Worm (Caenorhabditis elegans): ENCODE results near the gene F23A7.1.

F23A7.1 gene

ce11 chrX:16209122-16209521 lies 8.1 kb upstream of the F23A7.1 start (continued):
- TF ChIP-seq mxl-1 (tag; optimal IDR thresholded peaks at IDR 0.05) = no peak

ce11 chrX:16209660-16210059 lies 7.5 kb upstream of the F23A7.1 start:
- peak; percentile 84 for TF ChIP-seq madf-3 (GFP tag; IDR thresholded peaks at IDR 0.05)
- peak; percentile 77 for TF ChIP-seq C06A6.2 (GFP tag; conservative IDR thresholded peaks at IDR 0.05)
- no peak for TF ChIP-seq xnd-1 (tag; optimal IDR thresholded peaks at IDR 0.05)
- peak; percentile 94 for TF ChIP-seq dox-1 (GFP tag; IDR thresholded peaks at IDR 0.05)
- peak; percentile 52 for TF ChIP-seq lir-1 (GFP tag; conservative IDR thresholded peaks at IDR 0.05)
- peak; percentile 87; the same call in 1 of the 2 replicates for TF ChIP-seq ztf-6 (GFP tag; IDR thresholded peaks at IDR 0.05)
- TF ChIP-seq tbp1 (GFP tag; optimal IDR thresholded peaks at IDR 0.05) = peak; percentile 97
- peak; percentile 96 for TF ChIP-seq Y56A3A.18 (GFP tag; IDR thresholded peaks at IDR 0.05)
- peak; percentile 91 for TF ChIP-seq rcor-1 (GFP tag; IDR thresholded peaks at IDR 0.05)
- TF ChIP-seq F57A8.1 (GFP tag; optimal IDR thresholded peaks at IDR 0.05) = peak; percentile 87
- TF ChIP-seq ztf-22 (GFP tag; optimal IDR thresholded peaks at IDR 0.05) = peak; percentile 53
- TF ChIP-seq nfya-1 (tag; optimal IDR thresholded peaks at IDR 0.05; ENCODE audit: borderline replicate concordance, insufficient read depth) = no peak
- TF ChIP-seq nhr-179 (tag; optimal IDR thresholded peaks at IDR 0.05) = peak; percentile 69
- no peak for TF ChIP-seq dpff-1 (tag; optimal IDR thresholded peaks at IDR 0.05)
- TF ChIP-seq B0261.1 (tag; optimal IDR thresholded peaks at IDR 0.05) = peak; percentile 99
- peak; percentile 92 for TF ChIP-seq hmg-1.2 (GFP tag; IDR thresholded peaks at IDR 0.05)
- TF ChIP-seq F23B12.7 (tag; optimal IDR thresholded peaks at IDR 0.05; ENCODE audit: insufficient read depth) = peak; percentile 88
- peak; percentile 76 for TF ChIP-seq akir-1 (GFP tag; optimal IDR thresholded peaks at IDR 0.05)
- TF ChIP-seq Y53G8AR.9 (GFP tag; conservative IDR thresholded peaks at IDR 0.05) = peak; percentile 89
- TF ChIP-seq mel-28 (tag; optimal IDR thresholded peaks at IDR 0.05; ENCODE audit: borderline replicate concordance) = peak; percentile 46
- peak; percentile 57 to 71 for TF ChIP-seq let-607 (tag; optimal IDR thresholded peaks at IDR 0.05)
- 0 out of 2 replicates have a peak, but pooled peaks have one; percentile 49 for TF ChIP-seq F37B4.10 (GFP tag; IDR thresholded peaks at IDR 0.05)
- peak; percentile 91 for TF ChIP-seq hmg-20 (GFP tag; IDR thresholded peaks at IDR 0.05)
- peak; percentile 96 for TF ChIP-seq rpc-1 (optimal IDR thresholded peaks at IDR 0.05)
- peak; percentile 92 for TF ChIP-seq rpc-1 (tag; optimal IDR thresholded peaks at IDR 0.05)
- TF ChIP-seq atf-7 (tag; optimal IDR thresholded peaks at IDR 0.05) = peak; percentile 80
- TF ChIP-seq F52B5.7 (tag; optimal IDR thresholded peaks at IDR 0.05) = peak; percentile 89
- TF ChIP-seq let-526 (GFP tag; IDR thresholded peaks at IDR 0.05) = peak; percentile 67; the same call in 1 of the 2 replicates
- peak; percentile 70 for TF ChIP-seq snpc-1.1 (tag; optimal IDR thresholded peaks at IDR 0.05; ENCODE audit: insufficient read depth)
- peak; percentile 92 for TF ChIP-seq repo-1 (tag; optimal IDR thresholded peaks at IDR 0.05)
- peak; percentile 66 for TF ChIP-seq mxl-1 (tag; optimal IDR thresholded peaks at IDR 0.05)
- peak; percentile 77 for TF ChIP-seq lin-54 (GFP tag; optimal IDR thresholded peaks at IDR 0.05)
- TF ChIP-seq F33H1.4 (GFP tag; IDR thresholded peaks at IDR 0.05) = 0 out of 2 replicates have a peak, but pooled peaks have one; percentile 17
- TF ChIP-seq hlh-12 (tag; optimal IDR thresholded peaks at IDR 0.05) = no peak
- peak; percentile 6 for TF ChIP-seq tbx-9 (tag; optimal IDR thresholded peaks at IDR 0.05; ENCODE audit: borderline replicate concordance)
- no peak for TF ChIP-seq pha-4 (tag; optimal IDR thresholded peaks at IDR 0.05)
- TF ChIP-seq attf-3 (GFP tag; conservative IDR thresholded peaks at IDR 0.05) = peak; percentile 52
- peak; percentile 91 for TF ChIP-seq T26A5.8 (tag; optimal IDR thresholded peaks at IDR 0.05)
- TF ChIP-seq snpc-4 (GFP tag; optimal IDR thresholded peaks at IDR 0.05) = peak; percentile 76
- peak; percentile 82 to 89 (median 87) for TF ChIP-seq snpc-4 (tag; optimal IDR thresholded peaks at IDR 0.05)
- peak; percentile 90 for TF ChIP-seq ZK185.1 (tag; optimal IDR thresholded peaks at IDR 0.05; ENCODE audit: poor library complexity, severe bottlenecking)
- 0 out of 2 replicates have a peak, but pooled peaks have one; percentile 39 for TF ChIP-seq bed-2 (GFP tag; IDR thresholded peaks at IDR 0.05)
- TF ChIP-seq efl-1 (GFP tag; optimal IDR thresholded peaks at IDR 0.05) = no peak
- TF ChIP-seq lag-1 (GFP tag; IDR thresholded peaks at IDR 0.05) = peak; percentile 50; the same call in 1 of the 2 replicates
- peak; percentile 71 for TF ChIP-seq athp-1 (tag; optimal IDR thresholded peaks at IDR 0.05)
- TF ChIP-seq lin-35 (GFP tag; optimal IDR thresholded peaks at IDR 0.05) = peak in 2 of 3 experiments; percentile 5 to 89
